Worm (Caenorhabditis elegans) whole organism, early embryonic: ENCODE measurements around the gene F55A4.3.
A peak's percentile ranks its signal among the peaks of the same experiment; 100 is the strongest.

Source experiments
- B0310.2 ChIP-seq: sonication (generic microtip); optimal IDR thresholded peaks from 2 replicates; lab custom pipeline; 2016; ENCODE audit warnings: mild to moderate bottlenecking, missing genetic modification characterization, missing compliant biosample characterization
- F13C5.2 ChIP-seq: sonication (generic microtip); optimal IDR thresholded peaks from 2 replicates; lab custom pipeline; 2017; ENCODE audit warnings: mild to moderate bottlenecking, missing genetic modification characterization, inconsistent platforms, missing compliant biosample characterization
- aly-1 ChIP-seq: sonication (generic microtip); optimal IDR thresholded peaks from 2 replicates; lab custom pipeline; 2016; ENCODE audit warnings: missing genetic modification characterization, missing compliant biosample characterization
- ama-1 ChIP-seq: fragments of 150-350 bp; optimal IDR thresholded peaks from 2 replicates; lab custom pipeline; 2014
- ceh-13 ChIP-seq: fragments of 200-800 bp; sonication (Bioruptor generic); optimal IDR thresholded peaks from 2 replicates; lab custom pipeline; 2018; ENCODE audit warnings: mild to moderate bottlenecking, missing genetic modification characterization, missing compliant biosample characterization
- ceh-36 ChIP-seq: sonication (generic microtip); optimal IDR thresholded peaks from 2 replicates; lab custom pipeline; 2016; ENCODE audit warnings: missing genetic modification characterization, inconsistent platforms, missing compliant biosample characterization
- ets-7 ChIP-seq: sonication (generic microtip); optimal IDR thresholded peaks from 2 replicates; lab custom pipeline; 2016; ENCODE audit warnings: missing genotype, missing genetic modification characterization, missing compliant biosample characterization
- flt-1 ChIP-seq: fragments of 200-800 bp; sonication (Bioruptor generic); IDR thresholded peaks from 2 replicates; pipeline ENCODE4 v1.3.6; 2022; ENCODE audit warnings: missing genetic modification characterization, missing compliant biosample characterization
- hmbx-1 ChIP-seq: sonication (generic microtip); optimal IDR thresholded peaks from 2 replicates; lab custom pipeline; 2016; ENCODE audit warnings: mild to moderate bottlenecking, missing genetic modification characterization, missing compliant biosample characterization
- hmg-4 ChIP-seq: fragments of 200-800 bp; sonication (Bioruptor generic); optimal IDR thresholded peaks from 2 replicates; lab custom pipeline; 2018; ENCODE audit warnings: mild to moderate bottlenecking, missing genetic modification characterization, missing compliant biosample characterization
- hnd-1 ChIP-seq: sonication (generic microtip); optimal IDR thresholded peaks from 2 replicates; lab custom pipeline; 2016; ENCODE audit warnings: missing genetic modification characterization, missing compliant biosample characterization
- pes-1 ChIP-seq: fragments of 200-800 bp; sonication (Bioruptor generic); IDR thresholded peaks from 2 replicates; pipeline ENCODE4 v1.3.6; 2022; ENCODE audit warnings: missing genetic modification reagents, missing genetic modification characterization, missing compliant biosample characterization
- scrt-1 ChIP-seq: fragments of 200-800 bp; sonication (Bioruptor generic); IDR thresholded peaks from 2 replicates; pipeline ENCODE4 v1.3.6; 2022; ENCODE audit warnings: missing genetic modification characterization, missing compliant biosample characterization
- sea-1 ChIP-seq: fragments of 200-800 bp; sonication (Bioruptor generic); conservative IDR thresholded peaks from 2 replicates; pipeline ENCODE4 v1.3.6; 2022; ENCODE audit warnings: missing genetic modification characterization, missing compliant biosample characterization
- tbx-11 ChIP-seq: fragments of 200-800 bp; sonication (Bioruptor generic); IDR thresholded peaks from 2 replicates; pipeline ENCODE4 v1.3.6; 2022; ENCODE audit warnings: missing genetic modification characterization, missing compliant biosample characterization
- tbx-37 ChIP-seq: fragments of 200-800 bp; sonication (Bioruptor generic); conservative IDR thresholded peaks from 2 replicates; pipeline ENCODE4 v1.3.6; 2022; ENCODE audit warnings: missing genetic modification reagents, missing genetic modification characterization, missing compliant biosample characterization
- tra-4 ChIP-seq: sonication (generic microtip); optimal IDR thresholded peaks from 2 replicates; lab custom pipeline; 2017; ENCODE audit warnings: missing genetic modification characterization, missing compliant biosample characterization

F55A4.3 gene

DNA sequence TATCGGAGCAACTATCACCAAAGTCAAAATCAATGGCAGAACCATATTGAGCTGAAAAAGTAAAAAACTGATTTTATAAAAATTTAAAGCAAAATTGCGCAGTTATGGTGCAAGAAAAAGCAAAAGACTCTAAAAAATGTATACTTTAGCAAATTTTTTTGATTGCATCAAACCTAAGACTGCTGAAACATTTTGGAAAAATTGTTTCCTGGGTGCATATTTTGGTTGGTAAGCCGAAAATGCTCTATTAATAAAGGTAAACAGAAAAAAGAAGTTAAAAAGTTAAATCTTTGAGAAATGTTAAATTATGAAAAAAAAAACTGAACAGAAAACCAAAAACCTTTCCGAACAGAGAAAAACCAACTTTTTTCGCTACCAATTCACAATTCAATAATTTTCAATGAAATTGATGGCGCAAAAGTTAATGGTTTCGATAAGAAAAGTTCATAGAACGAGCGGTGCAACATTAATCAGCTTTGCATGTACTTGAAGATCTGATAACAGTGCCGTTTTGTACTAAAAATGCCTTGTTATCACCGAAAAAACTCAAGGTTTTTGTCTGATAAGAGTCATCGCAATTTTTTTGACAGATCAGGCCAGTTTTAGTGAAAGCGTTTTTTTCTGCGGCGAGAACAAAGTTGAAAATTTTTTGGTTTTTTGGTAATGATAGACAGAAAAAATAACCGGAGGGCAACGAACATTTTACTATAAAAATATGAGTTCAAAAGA lies 46.8 kb downstream of the F55A4.3 start, which contains the start of gene abhd-3.2:
Gene abhd-3.2 (minus strand): TSS at position 51 of the 729 bp plus-strand sequence.
- TF ChIP-seq flt-1: no peak
- TF ChIP-seq aly-1: no peak
- no peak for TF ChIP-seq ceh-13 (GFP tag; lab: Kevin White, UChicago)
- no peak for TF ChIP-seq hmg-4 (GFP tag; lab: Kevin White, UChicago)
- no peak for TF ChIP-seq hnd-1
- no peak for TF ChIP-seq sea-1 (GFP tag; lab: Robert Waterston, UW)
- TF ChIP-seq pes-1: no peak
- TF ChIP-seq ets-7 (tag; lab: Kevin White, UChicago): no peak
- TF ChIP-seq B0310.2: no peak
- TF ChIP-seq ceh-36 (tag; lab: Kevin White, UChicago): no peak
- no peak for TF ChIP-seq tra-4 (tag; lab: Kevin White, UChicago)
- TF ChIP-seq F13C5.2 (tag; lab: Kevin White, UChicago): no peak
- TF ChIP-seq ama-1 (lab: Kevin White, UChicago): no peak
- no peak for TF ChIP-seq scrt-1 (GFP tag; lab: Robert Waterston, UW)
- no peak for TF ChIP-seq tbx-37
- no peak for TF ChIP-seq hmbx-1 (tag; lab: Kevin White, UChicago)
- TF ChIP-seq tbx-11 (GFP tag; lab: Robert Waterston, UW): no peak

DNA sequence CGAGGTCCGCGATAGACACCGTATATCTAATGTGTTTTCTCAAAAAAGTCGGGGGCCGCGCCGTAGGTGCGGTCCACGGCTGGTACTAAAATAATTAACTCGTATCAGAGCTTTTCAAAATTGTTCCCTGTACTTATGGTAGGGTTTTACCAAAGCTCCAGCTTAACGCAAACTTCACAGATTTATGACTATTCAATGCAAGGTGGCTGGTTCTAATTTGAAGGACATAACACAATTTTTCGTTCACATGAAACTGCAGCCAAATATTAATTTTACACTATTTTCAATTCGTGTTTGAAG lies 49.7 kb downstream of the F55A4.3 start:
- TF ChIP-seq hmg-4 (GFP tag; lab: Kevin White, UChicago): no peak
- no peak for TF ChIP-seq sea-1 (GFP tag; lab: Robert Waterston, UW)
- no peak for TF ChIP-seq F13C5.2 (tag; lab: Kevin White, UChicago)
- TF ChIP-seq pes-1: no peak
- no peak for TF ChIP-seq hnd-1
- TF ChIP-seq tbx-11 (GFP tag; lab: Robert Waterston, UW): no peak
- TF ChIP-seq aly-1: no peak
- no peak for TF ChIP-seq ama-1 (lab: Kevin White, UChicago)
- TF ChIP-seq ceh-36 (tag; lab: Kevin White, UChicago): no peak
- TF ChIP-seq flt-1: no peak
- no peak for TF ChIP-seq hmbx-1 (tag; lab: Kevin White, UChicago)
- no peak for TF ChIP-seq tbx-37
- no peak for TF ChIP-seq tra-4 (tag; lab: Kevin White, UChicago)

- peak; percentile 7 for TF ChIP-seq F13C5.2 (tag; lab: Kevin White, UChicago)
- TF ChIP-seq hmg-4 (GFP tag; lab: Kevin White, UChicago): peak; percentile 45
- TF ChIP-seq aly-1: no peak
- no peak for TF ChIP-seq tbx-37
Observed at ce11 chrX:974499-975235, 50.2 kb downstream of the F55A4.3 start, which contains the start of gene vps-45. Gene vps-45 (minus strand): TSS chrX:974848.
